Fruit fly (Drosophila melanogaster): ENCODE measurements around the gene LSm-4.
A peak's percentile ranks its signal among the peaks of the same experiment; 100 is the strongest.

DNA sequence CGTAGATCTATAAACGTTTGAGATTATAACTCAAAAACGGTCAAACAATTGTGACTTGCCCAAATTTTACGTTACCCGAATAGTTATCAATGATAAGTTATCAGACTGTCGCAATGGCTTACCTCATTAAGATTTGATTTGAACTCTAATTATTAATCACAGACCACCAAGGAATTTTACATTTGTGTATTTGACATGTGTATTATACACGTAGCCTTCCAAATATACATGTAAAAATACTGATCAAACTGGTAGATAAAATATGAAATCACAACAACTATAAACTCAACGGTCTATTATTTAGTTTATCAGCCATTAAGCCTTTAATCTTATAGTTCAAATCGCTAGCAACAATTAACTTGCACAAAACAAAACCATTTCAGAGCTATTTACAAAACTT lies 11.5 kb downstream of the LSm-4 start:
- no peak for TF ChIP-seq oc (tag; optimal IDR thresholded peaks at IDR 0.05)
- no peak for TF ChIP-seq rib (GFP tag; IDR thresholded peaks at IDR 0.05)
- no peak for TF ChIP-seq Ravus (GFP tag; IDR thresholded peaks at IDR 0.05)
- TF ChIP-seq Bgb (GFP tag; IDR thresholded peaks at IDR 0.05; ENCODE audit: partially characterized antibody) = peak; percentile 60
- no peak for TF ChIP-seq NK7.1 (GFP tag; optimal IDR thresholded peaks at IDR 0.05)
- no peak for TF ChIP-seq fd3F (GFP tag; optimal IDR thresholded peaks at IDR 0.05)
- TF ChIP-seq sqz (GFP tag; optimal IDR thresholded peaks at IDR 0.05) = no peak
- no peak for TF ChIP-seq cato (GFP tag; optimal IDR thresholded peaks at IDR 0.05; ENCODE audit: borderline replicate concordance)
- no peak for TF ChIP-seq CG3847 (GFP tag; IDR thresholded peaks at IDR 0.05)
- no peak for TF ChIP-seq en (GFP tag; optimal IDR thresholded peaks at IDR 0.05)
- TF ChIP-seq CG30403 (GFP tag; optimal IDR thresholded peaks at IDR 0.05) = no peak
- no peak for TF ChIP-seq B-H2 (GFP tag; optimal IDR thresholded peaks at IDR 0.05)
- TF ChIP-seq Dref (GFP tag; IDR thresholded peaks at IDR 0.05) = no peak

All from whole organism, embryonic.